Fruit fly (Drosophila melanogaster) whole organism, embryonic: ENCODE results near the gene CG9107.

ENCODE experiments used
- Atf-2 ChIP-seq: fragments of 200-800 bp; sonication (Bioruptor generic); optimal IDR thresholded peaks from 2 replicates; lab custom pipeline; 2016; ENCODE audit warnings: missing biosample characterization, missing genetic modification characterization
- Bteb2 ChIP-seq: fragments of 200-800 bp; sonication (Bioruptor generic); optimal IDR thresholded peaks from 2 replicates; lab custom pipeline; 2016; ENCODE audit warnings: missing biosample characterization, missing genetic modification characterization
- CG11398 ChIP-seq: fragments of 200-800 bp; sonication (Bioruptor generic); optimal IDR thresholded peaks from 2 replicates; lab custom pipeline; 2016; ENCODE audit warnings: missing biosample characterization, missing genetic modification characterization
- CG11695 ChIP-seq: fragments of 200-800 bp; sonication (Bioruptor generic); IDR thresholded peaks from 3 replicates; pipeline ENCODE4 v1.3.6; 2022; ENCODE audit warnings: missing biosample characterization, missing genetic modification characterization
- CG14050 ChIP-seq: fragments of 200-800 bp; sonication (Bioruptor generic); IDR thresholded peaks from 3 replicates; pipeline ENCODE4 v1.3.6; 2022; ENCODE audit warnings: missing biosample characterization, missing genetic modification characterization
- CG14860 ChIP-seq: fragments of 200-800 bp; sonication (Bioruptor generic); IDR thresholded peaks from 3 replicates; pipeline ENCODE4 v1.3.6; 2022; ENCODE audit warnings: missing biosample characterization, missing genetic modification characterization; ENCODE audit not compliant: partially characterized antibody
- CG18599 ChIP-seq: fragments of 200-800 bp; sonication (Bioruptor generic); optimal IDR thresholded peaks from 3 replicates; lab custom pipeline; 2017; ENCODE audit warnings: missing biosample characterization, missing genetic modification characterization, mild to moderate bottlenecking, moderate library complexity, missing genetic modification reagents
- CG2120 ChIP-seq: fragments of 200-800 bp; sonication (Bioruptor generic); optimal IDR thresholded peaks from 3 replicates; lab custom pipeline; 2016; ENCODE audit warnings: missing biosample characterization, missing genetic modification characterization
- CG3995 ChIP-seq: fragments of 200-800 bp; sonication (Bioruptor generic); optimal IDR thresholded peaks from 3 replicates; lab custom pipeline; 2016; ENCODE audit warnings: missing biosample characterization, missing genetic modification characterization
- CG4854 ChIP-seq: fragments of 200-800 bp; sonication (Bioruptor generic); optimal IDR thresholded peaks from 2 replicates; lab custom pipeline; 2016; ENCODE audit warnings: missing biosample characterization, missing genetic modification characterization, inconsistent platforms
- CG6272 ChIP-seq: fragments of 200-800 bp; sonication (Bioruptor generic); IDR thresholded peaks from 2 replicates; pipeline ENCODE4 v1.3.6; 2022; ENCODE audit warnings: missing biosample characterization, missing genetic modification characterization
- CG7372 ChIP-seq: fragments of 200-800 bp; sonication (Bioruptor generic); IDR thresholded peaks from 2 replicates; pipeline ENCODE4 v1.3.6; 2022; ENCODE audit warnings: missing biosample characterization, missing genetic modification characterization
- CG7839 ChIP-seq: fragments of 200-800 bp; sonication (Bioruptor generic); optimal IDR thresholded peaks from 3 replicates; lab custom pipeline; 2018; ENCODE audit warnings: missing biosample characterization, mild to moderate bottlenecking, missing genetic modification characterization, moderate library complexity
- CG8765 ChIP-seq: fragments of 200-800 bp; sonication (Bioruptor generic); IDR thresholded peaks from 2 replicates; pipeline ENCODE4 v1.3.6; 2022; ENCODE audit warnings: missing biosample characterization, missing genetic modification characterization
- CG8924 ChIP-seq: fragments of 200-800 bp; optimal IDR thresholded peaks from 3 replicates; lab custom pipeline; 2019; ENCODE audit warnings: missing biosample characterization, mild to moderate bottlenecking, missing genetic modification characterization, moderate library complexity
- CkIIα-i1 ChIP-seq: fragments of 200-800 bp; sonication (Bioruptor generic); IDR thresholded peaks from 2 replicates; pipeline ENCODE4 v1.3.6; 2022; ENCODE audit warnings: missing biosample characterization, missing genetic modification characterization
- Deaf1 ChIP-seq: fragments of 200-800 bp; optimal IDR thresholded peaks from 3 replicates; lab custom pipeline; 2019; ENCODE audit warnings: missing biosample characterization, mild to moderate bottlenecking, missing genetic modification characterization, moderate library complexity
- Dfd ChIP-seq, 2 experiments: fragments of >200 bp; optimal IDR thresholded peaks; 2 replicates each; lab custom pipeline; 2017; ENCODE audit warnings: missing biosample characterization in 2 of 2, missing genetic modification characterization in 2 of 2
- Dp ChIP-seq: fragments of 200-800 bp; sonication (Bioruptor generic); optimal IDR thresholded peaks from 2 replicates; lab custom pipeline; 2018; ENCODE audit warnings: missing biosample characterization, mild to moderate bottlenecking, missing genetic modification characterization, moderate library complexity
- Gsc ChIP-seq: fragments of 200-800 bp; sonication (Bioruptor generic); IDR thresholded peaks from 2 replicates; pipeline ENCODE4 v1.3.6; 2022; ENCODE audit warnings: missing biosample characterization, missing genetic modification characterization
- HLHmδ ChIP-seq: fragments of 200-800 bp; sonication (Bioruptor generic); optimal IDR thresholded peaks from 2 replicates; lab custom pipeline; 2018; ENCODE audit warnings: missing biosample characterization, mild to moderate bottlenecking, missing genetic modification characterization, moderate library complexity
- Hmr ChIP-seq: fragments of 200-800 bp; sonication (Bioruptor generic); optimal IDR thresholded peaks from 3 replicates; lab custom pipeline; 2017; ENCODE audit warnings: mild to moderate bottlenecking, missing biosample characterization, missing genetic modification reagents, missing genetic modification characterization
- Hr51 ChIP-seq, 2 experiments: fragments of 200-800 bp; sonication (Bioruptor generic); optimal IDR thresholded peaks; 2 replicates in 1 of 2; 3 replicates in 1 of 2; lab custom pipeline; 2016 to 2018; ENCODE audit warnings: missing biosample characterization in 2 of 2, missing genetic modification characterization in 2 of 2, mild to moderate bottlenecking in 1 of 2, moderate library complexity in 1 of 2
- Hsf ChIP-seq: fragments of 200-800 bp; sonication (Bioruptor generic); optimal IDR thresholded peaks from 3 replicates; lab custom pipeline; 2016; ENCODE audit warnings: missing biosample characterization, missing genetic modification characterization
- MESR4 ChIP-seq: fragments of 200-800 bp; sonication (Bioruptor generic); optimal IDR thresholded peaks from 2 replicates; lab custom pipeline; 2018; ENCODE audit warnings: missing biosample characterization, mild to moderate bottlenecking, missing genetic modification characterization, moderate library complexity
- Nf-YA ChIP-seq: fragments of 200-800 bp; sonication (Bioruptor generic); IDR thresholded peaks from 2 replicates; pipeline ENCODE4 v1.3.6; 2022; ENCODE audit warnings: missing biosample characterization, missing genetic modification characterization
- Optix ChIP-seq: fragments of 200-800 bp; sonication (Bioruptor generic); IDR thresholded peaks from 3 replicates; pipeline ENCODE4 v1.3.6; 2022; ENCODE audit warnings: missing biosample characterization, missing genetic modification characterization
- Scr ChIP-seq: fragments of 200-800 bp; sonication (Bioruptor generic); IDR thresholded peaks from 2 replicates; pipeline ENCODE4 v1.3.6; 2022; ENCODE audit warnings: missing biosample characterization, missing genetic modification characterization; ENCODE audit not compliant: partially characterized antibody
- Side ChIP-seq: fragments of 200-800 bp; sonication (Bioruptor generic); optimal IDR thresholded peaks from 2 replicates; lab custom pipeline; 2016; ENCODE audit warnings: missing biosample characterization, missing genetic modification characterization
- Xbp1 ChIP-seq: fragments of 200-800 bp; sonication (Bioruptor generic); optimal IDR thresholded peaks from 3 replicates; lab custom pipeline; 2016; ENCODE audit warnings: missing biosample characterization, mild to moderate bottlenecking, missing genetic modification characterization
- az2 ChIP-seq: fragments of 200-800 bp; sonication (Bioruptor generic); optimal IDR thresholded peaks from 3 replicates; lab custom pipeline; 2016; ENCODE audit warnings: missing biosample characterization, missing genetic modification characterization
- cas ChIP-seq: fragments of 200-800 bp; sonication (Bioruptor generic); IDR thresholded peaks from 2 replicates; pipeline ENCODE4 v1.3.6; 2022; ENCODE audit warnings: missing biosample characterization, missing genetic modification characterization
- dati ChIP-seq: fragments of 200-800 bp; sonication (Bioruptor generic); IDR thresholded peaks from 2 replicates; pipeline ENCODE4 v1.3.6; 2022; ENCODE audit warnings: missing biosample characterization, missing genetic modification characterization
- esg ChIP-seq: fragments of 200-800 bp; sonication (Bioruptor generic); conservative IDR thresholded peaks from 2 replicates; pipeline ENCODE4 v1.3.6; 2022; ENCODE audit warnings: missing biosample characterization, missing genetic modification characterization
- fd96Cb ChIP-seq: fragments of 200-800 bp; sonication (Bioruptor generic); optimal IDR thresholded peaks from 2 replicates; lab custom pipeline; 2018; ENCODE audit warnings: missing biosample characterization, mild to moderate bottlenecking, missing genetic modification characterization, moderate library complexity
- fru ChIP-seq: fragments of >200 bp; optimal IDR thresholded peaks from 2 replicates; lab custom pipeline; 2017
- hkb ChIP-seq, 2 experiments: fragments of 200-800 bp in 1 of 2; fragments of >200 bp in 1 of 2; sonication (Bioruptor generic) in 1 of 2; IDR thresholded peaks in 1 of 2; optimal IDR thresholded peaks in 1 of 2; 2 replicates each; pipeline versions ENCODE4 v1.3.6 to Lab custom; 2017 to 2022; ENCODE audit warnings: missing biosample characterization in 1 of 2, missing genetic modification characterization in 1 of 2
- hth ChIP-seq: fragments of >200 bp; optimal IDR thresholded peaks from 2 replicates; lab custom pipeline; 2017; ENCODE audit warnings: inconsistent platforms
- insv ChIP-seq, 2 experiments: fragments of 200-800 bp; sonication (Bioruptor generic); optimal IDR thresholded peaks; 3 replicates each; lab custom pipeline; 2016 to 2018; ENCODE audit warnings: missing biosample characterization in 2 of 2, missing genetic modification characterization in 2 of 2
- ken ChIP-seq: fragments of 200-800 bp; sonication (Bioruptor generic); IDR thresholded peaks from 3 replicates; pipeline ENCODE4 v1.3.6; 2022; ENCODE audit warnings: missing biosample characterization, missing genetic modification characterization
- pros ChIP-seq: fragments of 200-800 bp; sonication (Bioruptor generic); optimal IDR thresholded peaks from 3 replicates; lab custom pipeline; 2019; ENCODE audit warnings: missing biosample characterization, mild to moderate bottlenecking, missing genetic modification characterization, moderate library complexity
- schlank ChIP-seq: fragments of 200-800 bp; sonication (Bioruptor generic); optimal IDR thresholded peaks from 2 replicates; lab custom pipeline; 2018; ENCODE audit warnings: missing biosample characterization, mild to moderate bottlenecking, missing genetic modification characterization
- sens ChIP-seq: fragments of 200-800 bp; sonication (Bioruptor generic); peaks from one replicate; lab custom pipeline; 2016; ENCODE audit warnings: missing biosample characterization, missing genetic modification characterization
- slbo ChIP-seq: fragments of 200-800 bp; sonication (Bioruptor generic); IDR thresholded peaks from 2 replicates; pipeline ENCODE4 v1.3.6; 2022; ENCODE audit warnings: missing biosample characterization, missing genetic modification characterization
- sna ChIP-seq: fragments of 200-800 bp; sonication (Bioruptor generic); IDR thresholded peaks from 2 replicates; pipeline ENCODE4 v1.3.6; 2022; ENCODE audit warnings: missing biosample characterization, missing genetic modification characterization; ENCODE audit not compliant: partially characterized antibody
- ssp ChIP-seq: fragments of 200-800 bp; sonication (Bioruptor generic); IDR thresholded peaks from 2 replicates; pipeline ENCODE4 v1.3.6; 2022; ENCODE audit warnings: missing biosample characterization, missing genetic modification characterization
- vnd ChIP-seq: fragments of 200-800 bp; sonication (Bioruptor generic); IDR thresholded peaks from 3 replicates; pipeline ENCODE4 v1.3.6; 2022; ENCODE audit warnings: missing biosample characterization, missing genetic modification characterization; ENCODE audit not compliant: partially characterized antibody
- zen ChIP-seq: fragments of 200-800 bp; sonication (Bioruptor generic); optimal IDR thresholded peaks from 3 replicates; lab custom pipeline; 2018; ENCODE audit warnings: missing biosample characterization, mild to moderate bottlenecking, missing genetic modification characterization, moderate library complexity
- zf30C ChIP-seq: fragments of 200-800 bp; sonication (Bioruptor generic); optimal IDR thresholded peaks from 3 replicates; lab custom pipeline; 2018; ENCODE audit warnings: missing biosample characterization, mild to moderate bottlenecking, missing genetic modification characterization
- zfh1 ChIP-seq: fragments of 200-800 bp; sonication (Bioruptor generic); IDR thresholded peaks from 3 replicates; pipeline ENCODE4 v1.3.6; 2022; ENCODE audit warnings: missing biosample characterization, missing genetic modification characterization

The CG9107 gene

DNA sequence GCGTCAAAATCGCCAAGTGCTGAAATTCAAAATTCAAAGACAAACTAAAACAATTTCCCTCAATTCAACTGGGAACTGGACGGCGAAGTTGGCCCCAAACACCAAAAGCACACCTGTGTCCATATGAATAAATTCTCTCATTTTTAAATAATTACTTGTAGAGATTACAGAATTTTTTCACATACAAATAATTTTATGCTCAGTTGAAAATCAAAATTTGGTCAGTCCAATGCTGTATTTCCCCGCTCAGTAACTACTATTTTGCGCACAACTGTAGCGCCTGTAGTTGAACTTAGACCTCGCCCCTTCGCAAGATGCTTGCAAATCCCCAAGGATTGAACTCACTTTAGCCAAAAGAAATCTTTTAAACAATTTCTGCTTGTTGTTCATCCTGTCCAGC lies 4.4 kb upstream of the CG9107 start (continued):
- TF ChIP-seq sens (GFP tag; lab: Kevin White, UChicago) (peak; percentile 79), az2 (peak; percentile 6), Hmr (GFP tag; lab: Kevin White, UChicago) (peak; percentile 12), Optix (0 out of 3 replicates have a peak, but pooled peaks have one; percentile 7), Side (no peak), zf30C (no peak), ken (GFP tag; lab: Robert Waterston, UW) (peak; percentile 53; the same call in 1 of the 3 replicates), Nf-YA (GFP tag; lab: Robert Waterston, UW) (0 out of 2 replicates have a peak, but pooled peaks have one; percentile 10), CG11695 (GFP tag; lab: Robert Waterston, UW) (0 out of 3 replicates have a peak, but pooled peaks have one; percentile 27), Hr51 (GFP tag; optimal IDR thresholded peaks at IDR 0.05; lab: Kevin White, UChicago) (peak in 1 of 2 experiments; percentile 7), hkb (optimal IDR thresholded peaks at IDR 0.05; lab: Kevin White, UChicago) (no peak), hkb (GFP tag; IDR thresholded peaks at IDR 0.05; lab: Robert Waterston, UW) (peak; percentile 61; the same call in 1 of the 2 replicates), CG2120 (peak; percentile 25), CG7839 (tag; lab: Kevin White, UChicago) (peak; percentile 27), CG18599 (GFP tag; lab: Kevin White, UChicago) (peak; percentile 8), zfh1 (GFP tag; lab: Robert Waterston, UW) (peak; percentile 37; the same call in 1 of the 3 replicates), slbo (GFP tag; lab: Robert Waterston, UW) (0 out of 2 replicates have a peak, but pooled peaks have one; percentile 35)

DNA sequence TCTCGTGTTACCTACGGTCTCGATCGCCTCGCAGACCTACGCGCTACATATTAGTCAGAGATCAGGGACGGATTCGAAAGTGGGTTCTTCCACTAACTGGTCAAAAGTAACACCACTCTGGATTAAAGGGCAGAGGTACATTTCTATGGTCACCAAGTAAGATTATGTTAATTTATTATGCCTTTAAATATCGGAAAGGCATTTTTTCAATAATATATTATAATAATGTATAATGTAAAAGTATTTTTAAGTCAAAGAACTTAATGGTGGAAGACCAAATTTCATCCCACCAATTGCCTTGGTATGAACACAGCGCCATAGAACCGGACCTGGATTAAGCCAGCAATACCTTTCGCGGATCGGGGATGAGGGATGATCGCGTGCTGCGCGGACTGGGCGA lies 1.5 kb downstream of the CG9107 start:
- TF ChIP-seq CkIIα-i1 (GFP tag; lab: Robert Waterston, UW) (no peak), CG4854 (GFP tag; lab: Kevin White, UChicago) (no peak), esg (GFP tag; lab: Robert Waterston, UW) (no peak), sna (no peak), dati (GFP tag; lab: Robert Waterston, UW) (no peak), CG8924 (tag; lab: Kevin White, UChicago) (no peak), ssp (GFP tag; lab: Robert Waterston, UW) (no peak), CG2120 (no peak), Hsf (GFP tag; lab: Kevin White, UChicago) (no peak), MESR4 (GFP tag; lab: Kevin White, UChicago) (no peak), CG6272 (GFP tag; lab: Robert Waterston, UW) (no peak), pros (no peak), Xbp1 (peak; percentile 3), Deaf1 (tag; lab: Kevin White, UChicago) (no peak), Scr (GFP tag; lab: Robert Waterston, UW) (no peak), CG7372 (GFP tag; lab: Robert Waterston, UW) (no peak), CG14050 (no peak), fru (lab: Kevin White, UChicago) (no peak), schlank (tag; lab: Kevin White, UChicago) (no peak), Atf-2 (GFP tag; lab: Kevin White, UChicago) (no peak), Dfd (GFP tag; optimal IDR thresholded peaks at IDR 0.05; lab: Kevin White, UChicago) (no peak), hth (lab: Kevin White, UChicago) (no peak), Gsc (GFP tag; lab: Robert Waterston, UW) (no peak), CG3995 (GFP tag; lab: Kevin White, UChicago) (no peak), CG8765 (GFP tag; lab: Robert Waterston, UW) (no peak), vnd (GFP tag; lab: Robert Waterston, UW) (no peak), HLHmδ (no peak), insv (GFP tag; optimal IDR thresholded peaks at IDR 0.05; lab: Kevin White, UChicago) (no peak), slbo (GFP tag; lab: Robert Waterston, UW) (no peak), fd96Cb (tag; lab: Kevin White, UChicago) (peak; percentile 23), Dp (GFP tag; lab: Kevin White, UChicago) (no peak), zen (tag; lab: Kevin White, UChicago) (peak; percentile 16), Bteb2 (no peak), CG14860 (no peak), cas (GFP tag; lab: Robert Waterston, UW) (no peak), CG11398 (GFP tag; lab: Kevin White, UChicago) (no peak)
